Fruit fly (Drosophila melanogaster) S2 (cell line): Measurements from ENCODE around the gene pasha.

Experiments
- CG8478 ChIP-seq: fragments of >200 bp; optimal IDR thresholded peaks from 2 replicates; lab custom pipeline; 2018
- CTCF ChIP-seq, 2 experiments: fragments of >200 bp; optimal IDR thresholded peaks; 2 replicates each; lab custom pipeline; 2018

dm6 chr3R:31607287-31607849, 10.4 kb upstream of the pasha start:
- TF ChIP-seq CTCF (optimal IDR thresholded peaks at IDR 0.05; lab: Kevin White, UChicago) (no peak), CG8478 (no peak)
